Worm (Caenorhabditis elegans): ENCODE results near the gene T19C3.7.
A peak's percentile ranks its signal among the peaks of the same experiment; 100 is the strongest.

T19C3.7 gene

ce11 chrIII:668303-668893 lies 32.4 kb upstream of the T19C3.7 start, which contains the start of gene W02B3.3:
TSS of gene W02B3.3 (minus strand) at chrIII:668433.
- TF ChIP-seq sea-2 (GFP tag; optimal IDR thresholded peaks at IDR 0.05), result no peak
- TF ChIP-seq nhr-11 (tag; optimal IDR thresholded peaks at IDR 0.05), result no peak
- TF ChIP-seq fkh-10 (GFP tag; optimal IDR thresholded peaks at IDR 0.05), result peak; percentile 73
- peak; percentile 21 for TF ChIP-seq lin-15B (tag; optimal IDR thresholded peaks at IDR 0.05)
- peak; percentile 93 for TF ChIP-seq lin-39 (tag; optimal IDR thresholded peaks at IDR 0.05)
- TF ChIP-seq unc-62 (GFP tag; optimal IDR thresholded peaks at IDR 0.05), result peak; percentile 50
- TF ChIP-seq tbx-2 (tag; optimal IDR thresholded peaks at IDR 0.05), result peak; percentile 39
- no peak for TF ChIP-seq elt-1 (tag; optimal IDR thresholded peaks at IDR 0.05)
- peak; percentile 78 for TF ChIP-seq nfya-1 (tag; optimal IDR thresholded peaks at IDR 0.05; ENCODE audit: insufficient read depth)
- TF ChIP-seq hmg-11 (tag; optimal IDR thresholded peaks at IDR 0.05), result peak; percentile 86
- no peak for TF ChIP-seq nhr-28 (tag; optimal IDR thresholded peaks at IDR 0.05)
- peak; percentile 22 for TF ChIP-seq egl-5 (tag; optimal IDR thresholded peaks at IDR 0.05)
- TF ChIP-seq snpc-4 (tag; optimal IDR thresholded peaks at IDR 0.05), result peak; percentile 39

ce11 chrIII:665173-665757 lies 29.3 kb upstream of the T19C3.7 start, which contains the start of gene C09F5.3:
TSS of gene C09F5.3 (minus strand) at chrIII:665266.
- TF ChIP-seq ama-1 (optimal IDR thresholded peaks at IDR 0.05), result no peak
- TF ChIP-seq lsy-12 (tag; optimal IDR thresholded peaks at IDR 0.05), result no peak
- no peak for TF ChIP-seq elt-3 (tag; optimal IDR thresholded peaks at IDR 0.05)
- TF ChIP-seq unc-62 (GFP tag; optimal IDR thresholded peaks at IDR 0.05), result no peak
- no peak for TF ChIP-seq nhr-25 (tag; optimal IDR thresholded peaks at IDR 0.05)
- TF ChIP-seq nhr-28 (tag; optimal IDR thresholded peaks at IDR 0.05), result no peak
- TF ChIP-seq ZK546.5 (tag; optimal IDR thresholded peaks at IDR 0.05), result no peak

- TF ChIP-seq fkh-2 (tag; optimal IDR thresholded peaks at IDR 0.05) (no peak), nfya-1 (tag; optimal IDR thresholded peaks at IDR 0.05; ENCODE audit: insufficient read depth) (peak; percentile 9), nhr-23 (tag; optimal IDR thresholded peaks at IDR 0.05) (peak; percentile 26), elt-3 (tag; optimal IDR thresholded peaks at IDR 0.05) (no peak), nhr-25 (tag; optimal IDR thresholded peaks at IDR 0.05) (peak; percentile 41), unc-39 (tag; optimal IDR thresholded peaks at IDR 0.05) (no peak)
Observed at ce11 chrIII:658357-658756, 22.4 kb upstream of the T19C3.7 start, which contains the start of gene C09F5.1. TSS of gene C09F5.1 (plus strand) at chrIII:658709.

- peak; percentile 57 for TF ChIP-seq nhr-25 (tag; optimal IDR thresholded peaks at IDR 0.05)
- TF ChIP-seq egl-27 (tag; optimal IDR thresholded peaks at IDR 0.05), result no peak
- no peak for TF ChIP-seq pqm-1 (tag; optimal IDR thresholded peaks at IDR 0.05)
Observed at ce11 chrIII:657241-657640, 21.3 kb upstream of the T19C3.7 start.

- TF ChIP-seq nhr-43 (tag; optimal IDR thresholded peaks at IDR 0.05; ENCODE audit: poor library complexity, severe bottlenecking) (no peak), elt-1 (tag; optimal IDR thresholded peaks at IDR 0.05) (peak; percentile 56)
Observed at ce11 chrIII:656660-657059, 20.7 kb upstream of the T19C3.7 start.

ce11 chrIII:654365-654764 lies 18.4 kb upstream of the T19C3.7 start:
- peak; percentile 52 for TF ChIP-seq nhr-23 (tag; optimal IDR thresholded peaks at IDR 0.05)
- no peak for TF ChIP-seq pha-4 (tag; optimal IDR thresholded peaks at IDR 0.05)

ce11 chrIII:651587-651986 lies 15.6 kb upstream of the T19C3.7 start:
- TF ChIP-seq ceh-82 (tag; optimal IDR thresholded peaks at IDR 0.05) (no peak), egl-5 (tag; optimal IDR thresholded peaks at IDR 0.05) (no peak), mml-1 (tag; optimal IDR thresholded peaks at IDR 0.05) (no peak), egl-27 (tag; optimal IDR thresholded peaks at IDR 0.05) (no peak), ZK546.5 (tag; optimal IDR thresholded peaks at IDR 0.05) (no peak), R02D3.7 (tag; optimal IDR thresholded peaks at IDR 0.05) (no peak), ztf-4 (tag; optimal IDR thresholded peaks at IDR 0.05) (no peak), unc-62 (GFP tag; optimal IDR thresholded peaks at IDR 0.05) (no peak), nhr-77 (tag; optimal IDR thresholded peaks at IDR 0.05) (no peak), lin-39 (tag; optimal IDR thresholded peaks at IDR 0.05) (no peak), ceh-28 (tag; optimal IDR thresholded peaks at IDR 0.05) (peak; percentile 52), zag-1 (tag; optimal IDR thresholded peaks at IDR 0.05) (no peak), daf-12 (tag; optimal IDR thresholded peaks at IDR 0.05) (no peak), snpc-4 (tag; optimal IDR thresholded peaks at IDR 0.05) (no peak), sea-2 (GFP tag; optimal IDR thresholded peaks at IDR 0.05) (no peak), jun-1 (tag; optimal IDR thresholded peaks at IDR 0.05) (peak; percentile 54), nhr-25 (tag; optimal IDR thresholded peaks at IDR 0.05) (peak; percentile 48), ama-1 (optimal IDR thresholded peaks at IDR 0.05) (no peak), elt-1 (tag; optimal IDR thresholded peaks at IDR 0.05) (no peak), aly-2 (tag; optimal IDR thresholded peaks at IDR 0.05) (no peak), pqm-1 (tag; optimal IDR thresholded peaks at IDR 0.05) (peak; percentile 76), nfya-1 (tag; optimal IDR thresholded peaks at IDR 0.05; ENCODE audit: insufficient read depth) (no peak), fos-1 (tag; optimal IDR thresholded peaks at IDR 0.05) (no peak), tbx-2 (tag; optimal IDR thresholded peaks at IDR 0.05) (no peak), nhr-76 (tag; optimal IDR thresholded peaks at IDR 0.05) (no peak), mdl-1 (tag; optimal IDR thresholded peaks at IDR 0.05) (no peak)
